Worm (Caenorhabditis elegans): ENCODE results near the gene F20D6.1.

F20D6.1 gene

DNA sequence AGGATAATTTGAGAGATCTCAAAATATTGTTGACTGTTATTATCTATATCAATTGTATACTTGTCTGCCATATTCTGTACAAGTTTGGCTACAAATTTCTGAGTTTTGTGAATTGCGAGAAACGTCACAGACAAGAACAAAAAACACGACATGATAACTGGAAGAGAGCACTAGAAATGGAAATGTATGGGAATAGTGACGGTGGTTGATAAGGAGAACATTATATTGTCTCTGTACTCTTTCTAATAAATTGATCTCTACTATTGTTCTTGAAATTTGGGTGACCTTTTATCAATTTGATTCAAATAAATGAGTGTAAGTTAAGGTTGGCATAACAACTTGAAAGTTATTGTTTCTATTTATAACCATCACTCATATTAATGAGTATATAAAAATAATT, 22.3 kb downstream of the F20D6.1 start:
- TF ChIP-seq W03F9.2 (tag; optimal IDR thresholded peaks at IDR 0.05) (no peak), him-1 (tag; optimal IDR thresholded peaks at IDR 0.05) (no peak), dao-5 (tag; optimal IDR thresholded peaks at IDR 0.05) (no peak)

ce11 chrV:8213868-8214267, 23.3 kb downstream of the F20D6.1 start, which contains the start of gene K07C11.7:
Gene K07C11.7, minus strand, starts transcription at chrV:8213968.
- TF ChIP-seq W03F9.2 (tag; optimal IDR thresholded peaks at IDR 0.05): no peak
- TF ChIP-seq dao-5 (tag; optimal IDR thresholded peaks at IDR 0.05): no peak
- TF ChIP-seq him-1 (tag; optimal IDR thresholded peaks at IDR 0.05): no peak

DNA sequence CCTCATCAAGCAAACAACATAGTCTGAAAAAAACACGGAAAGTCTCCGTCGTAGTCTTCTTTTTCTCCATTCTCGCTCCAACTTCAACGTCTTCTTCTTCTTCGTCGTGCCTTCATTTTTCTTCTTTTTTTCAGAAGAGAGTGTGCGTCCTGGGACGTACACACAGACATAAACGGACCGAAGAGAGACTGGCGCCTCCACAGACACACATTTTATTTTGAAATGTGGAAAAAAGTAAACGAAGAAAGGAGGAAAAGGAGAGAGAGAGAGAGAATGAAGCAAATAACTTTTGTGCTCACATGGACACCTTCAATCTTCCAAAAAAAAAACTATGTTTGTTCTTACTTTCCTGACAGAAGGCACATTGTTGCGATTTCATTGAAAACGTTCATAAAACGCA, 24.6 kb downstream of the F20D6.1 start:
- no peak for TF ChIP-seq him-1 (tag; optimal IDR thresholded peaks at IDR 0.05)
- no peak for TF ChIP-seq dao-5 (tag; optimal IDR thresholded peaks at IDR 0.05)
- no peak for TF ChIP-seq W03F9.2 (tag; optimal IDR thresholded peaks at IDR 0.05)

ce11 chrV:8217118-8217517, 26.6 kb downstream of the F20D6.1 start:
- no peak for TF ChIP-seq dao-5 (tag; optimal IDR thresholded peaks at IDR 0.05)
- TF ChIP-seq W03F9.2 (tag; optimal IDR thresholded peaks at IDR 0.05): no peak
- no peak for TF ChIP-seq him-1 (tag; optimal IDR thresholded peaks at IDR 0.05)

ce11 chrV:8217661-8218265, 27.2 kb downstream of the F20D6.1 start, which contains the start of gene K07C11.8:
Gene K07C11.8, minus strand, starts transcription at chrV:8217884.
- no peak for TF ChIP-seq W03F9.2 (tag; optimal IDR thresholded peaks at IDR 0.05)
- TF ChIP-seq him-1 (tag; optimal IDR thresholded peaks at IDR 0.05): no peak
- no peak for TF ChIP-seq dao-5 (tag; optimal IDR thresholded peaks at IDR 0.05)

DNA sequence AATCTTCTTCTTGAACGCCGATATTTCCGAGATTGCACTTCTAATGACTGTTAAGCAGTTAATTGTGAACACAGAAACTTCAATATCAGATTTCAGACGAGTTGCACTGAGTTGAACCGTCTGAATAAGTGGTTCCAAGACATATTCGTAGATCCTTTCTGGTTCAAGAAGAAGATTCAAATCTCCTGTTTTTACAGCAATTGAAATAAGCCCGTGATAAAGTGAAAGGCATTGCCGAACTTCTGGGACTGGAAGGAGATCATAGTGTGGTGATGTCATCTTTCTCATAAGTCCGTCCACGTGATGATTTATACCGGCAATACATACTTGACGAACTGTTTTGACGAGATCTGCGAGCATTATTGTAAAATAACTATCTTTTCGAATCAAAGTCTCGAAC, 29.0 kb downstream of the F20D6.1 start:
- TF ChIP-seq W03F9.2 (tag; optimal IDR thresholded peaks at IDR 0.05) (no peak), him-1 (tag; optimal IDR thresholded peaks at IDR 0.05) (no peak), dao-5 (tag; optimal IDR thresholded peaks at IDR 0.05) (no peak)

DNA sequence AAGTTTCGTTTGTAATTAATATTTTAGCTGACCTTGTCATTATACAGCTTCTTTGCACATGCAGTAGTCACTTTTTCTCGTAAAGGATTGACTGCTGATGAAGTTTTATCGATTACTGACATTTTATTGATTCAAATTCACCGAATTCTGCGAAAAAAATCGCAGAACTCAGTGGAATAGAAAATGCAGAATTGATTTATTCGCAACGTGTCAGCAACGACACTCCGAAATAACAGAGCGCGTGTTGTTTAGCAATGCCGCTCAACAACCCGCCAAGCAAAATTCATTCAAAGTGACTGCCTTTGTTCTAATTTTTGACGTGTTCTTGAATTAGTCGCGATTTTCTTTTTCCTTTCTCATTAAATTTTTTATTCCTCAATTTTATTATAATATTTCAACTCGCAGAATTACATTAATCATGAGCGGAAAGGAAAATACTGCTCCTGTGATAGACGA, 30.6 kb downstream of the F20D6.1 start, which contains the start of the genes cogc-6 and air-1:
TSS of gene cogc-6 (minus strand) at position 234 of the 456 bp plus-strand sequence.
TSS of gene air-1 (plus strand) at position 406 of the 456 bp plus-strand sequence.
- TF ChIP-seq W03F9.2 (tag; optimal IDR thresholded peaks at IDR 0.05): no peak
- no peak for TF ChIP-seq him-1 (tag; optimal IDR thresholded peaks at IDR 0.05)
- no peak for TF ChIP-seq dao-5 (tag; optimal IDR thresholded peaks at IDR 0.05)

DNA sequence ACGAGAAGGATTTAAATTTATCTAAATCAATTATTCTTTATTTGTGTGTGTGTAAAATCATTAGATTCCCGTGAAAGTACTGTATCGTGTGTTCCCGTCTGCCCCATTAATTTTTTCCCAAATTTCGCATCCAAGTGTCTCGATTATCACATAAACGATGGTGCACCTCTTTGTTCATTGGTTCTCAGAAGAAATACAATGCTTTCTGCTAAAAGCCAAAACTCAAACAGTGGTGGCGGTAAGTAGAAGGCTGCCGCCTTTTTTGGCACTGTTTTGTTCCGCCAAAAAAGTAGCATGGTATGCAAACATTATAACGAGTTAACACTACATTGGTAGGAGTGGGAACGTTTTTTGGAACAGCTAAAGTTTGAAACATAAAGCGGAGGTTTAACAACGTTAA, 32.9 kb downstream of the F20D6.1 start:
- no peak for TF ChIP-seq him-1 (tag; optimal IDR thresholded peaks at IDR 0.05)
- no peak for TF ChIP-seq dao-5 (tag; optimal IDR thresholded peaks at IDR 0.05)
- no peak for TF ChIP-seq W03F9.2 (tag; optimal IDR thresholded peaks at IDR 0.05)

DNA sequence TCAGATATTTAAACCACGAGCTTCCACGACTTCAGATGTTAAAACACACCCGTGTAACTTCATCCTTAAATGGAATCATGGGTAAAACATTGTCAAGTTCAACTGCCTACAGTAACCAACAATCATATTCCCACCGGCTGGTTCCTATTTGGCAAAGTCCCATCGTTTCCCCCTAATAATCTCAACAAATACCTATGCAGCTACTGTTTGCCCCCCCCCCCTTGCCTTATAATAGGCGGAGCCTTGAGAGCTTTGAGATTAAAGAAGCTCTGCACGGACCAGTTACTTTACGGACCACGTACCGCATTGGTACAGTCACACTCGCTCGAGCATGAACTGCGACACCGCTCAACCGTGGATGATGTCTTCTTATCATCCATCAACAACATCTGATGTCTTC, 34.1 kb downstream of the F20D6.1 start, which contains the start of gene pax-1:
TSS of gene pax-1 (plus strand) at position 301 of the 400 bp plus-strand sequence.
- TF ChIP-seq dao-5 (tag; optimal IDR thresholded peaks at IDR 0.05) (no peak), him-1 (tag; optimal IDR thresholded peaks at IDR 0.05) (no peak), W03F9.2 (tag; optimal IDR thresholded peaks at IDR 0.05) (no peak)

ce11 chrV:8226812-8227211, 36.3 kb downstream of the F20D6.1 start, which contains the start of gene K07C11.10:
Gene K07C11.10, minus strand, starts transcription at chrV:8226912.
- TF ChIP-seq dao-5 (tag; optimal IDR thresholded peaks at IDR 0.05) (no peak), W03F9.2 (tag; optimal IDR thresholded peaks at IDR 0.05) (no peak), him-1 (tag; optimal IDR thresholded peaks at IDR 0.05) (no peak)

- TF ChIP-seq him-1 (tag; optimal IDR thresholded peaks at IDR 0.05) (peak; percentile 24), W03F9.2 (tag; optimal IDR thresholded peaks at IDR 0.05) (peak; percentile 82), dao-5 (tag; optimal IDR thresholded peaks at IDR 0.05) (no peak)
These were observed 38.2 kb downstream of the F20D6.1 start for ce11 chrV:8228712-8229119.

- TF ChIP-seq him-1 (tag; optimal IDR thresholded peaks at IDR 0.05) (no peak), W03F9.2 (tag; optimal IDR thresholded peaks at IDR 0.05) (no peak), dao-5 (tag; optimal IDR thresholded peaks at IDR 0.05) (no peak)
These were observed 39.5 kb downstream of the F20D6.1 start for ce11 chrV:8230056-8230455.

DNA sequence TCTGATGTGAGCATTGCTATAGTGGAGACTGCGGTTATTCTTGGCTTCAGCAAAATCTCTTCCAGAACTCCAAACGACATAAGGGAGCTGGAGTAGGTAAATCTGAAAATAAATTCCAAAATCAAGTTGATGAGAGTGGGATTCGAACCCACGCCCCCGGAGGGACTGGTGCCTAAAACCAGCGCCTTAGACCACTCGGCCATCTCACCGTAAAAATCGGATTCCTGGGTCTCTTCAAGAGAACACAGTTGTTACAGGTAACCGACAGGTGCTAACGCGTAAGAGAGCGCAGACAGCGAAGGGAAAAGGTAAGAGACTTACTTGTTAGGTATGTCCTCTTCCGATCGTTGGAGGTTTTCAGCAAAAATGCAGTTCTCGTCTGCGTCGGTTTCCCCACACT, 44.8 kb downstream of the F20D6.1 start:
- no peak for TF ChIP-seq W03F9.2 (tag; optimal IDR thresholded peaks at IDR 0.05)
- TF ChIP-seq dao-5 (tag; optimal IDR thresholded peaks at IDR 0.05): no peak
- no peak for TF ChIP-seq him-1 (tag; optimal IDR thresholded peaks at IDR 0.05)

ce11 chrV:8238290-8238689, 47.8 kb downstream of the F20D6.1 start, which contains the start of gene rol-3:
Gene rol-3, minus strand, starts transcription at chrV:8238409.
- no peak for TF ChIP-seq him-1 (tag; optimal IDR thresholded peaks at IDR 0.05)

ce11 chrV:8239928-8240327, 49.4 kb downstream of the F20D6.1 start, which contains the start of gene C16D9.3:
Gene C16D9.3, minus strand, starts transcription at chrV:8240028.
- TF ChIP-seq W03F9.2 (tag; optimal IDR thresholded peaks at IDR 0.05) (no peak), him-1 (tag; optimal IDR thresholded peaks at IDR 0.05) (no peak), dao-5 (tag; optimal IDR thresholded peaks at IDR 0.05) (no peak)

Data from whole organism, L4/young adult.